Fruit fly (Drosophila melanogaster) whole organism, embryonic: Measurements from ENCODE around the gene CG7402.

ENCODE experiments used
- Asciz ChIP-seq: fragments of 200-800 bp; sonication (Bioruptor generic); optimal IDR thresholded peaks from 2 replicates; lab custom pipeline; 2017; ENCODE audit warnings: missing biosample characterization, mild to moderate bottlenecking, missing genetic modification characterization, missing genetic modification reagents
- CG10431 ChIP-seq: fragments of 200-800 bp; sonication (Bioruptor generic); optimal IDR thresholded peaks from 3 replicates; lab custom pipeline; 2018; ENCODE audit warnings: missing biosample characterization, mild to moderate bottlenecking, missing genetic modification characterization
- CG11695 ChIP-seq: fragments of 200-800 bp; sonication (Bioruptor generic); IDR thresholded peaks from 3 replicates; pipeline ENCODE4 v1.3.6; 2022; ENCODE audit warnings: missing biosample characterization, missing genetic modification characterization
- CG11723 ChIP-seq: fragments of 200-800 bp; sonication (Bioruptor generic); optimal IDR thresholded peaks from 2 replicates; lab custom pipeline; 2017; ENCODE audit warnings: missing biosample characterization, mild to moderate bottlenecking, missing genetic modification characterization
- CG12236 ChIP-seq: fragments of 200-800 bp; sonication (Bioruptor generic); optimal IDR thresholded peaks from 2 replicates; lab custom pipeline; 2016; ENCODE audit warnings: missing biosample characterization, missing genetic modification characterization
- CG17361 ChIP-seq: fragments of 200-800 bp; sonication (Bioruptor generic); IDR thresholded peaks from 3 replicates; pipeline ENCODE4 v1.3.6; 2022; ENCODE audit warnings: missing biosample characterization, missing genetic modification characterization
- CG18476 ChIP-seq: fragments of 200-800 bp; sonication (Bioruptor generic); optimal IDR thresholded peaks from 2 replicates; lab custom pipeline; 2016; ENCODE audit warnings: missing biosample characterization, mild to moderate bottlenecking, missing genetic modification characterization
- CG2202 ChIP-seq: fragments of 200-800 bp; sonication (Bioruptor generic); optimal IDR thresholded peaks from 2 replicates; lab custom pipeline; 2018; ENCODE audit warnings: missing biosample characterization, mild to moderate bottlenecking, missing genetic modification characterization
- CG32767 ChIP-seq: fragments of 200-800 bp; sonication (Bioruptor generic); IDR thresholded peaks from 2 replicates; pipeline ENCODE4 v1.3.6; 2022; ENCODE audit warnings: missing biosample characterization, missing genetic modification characterization
- CG4707 ChIP-seq: fragments of 200-800 bp; sonication (Bioruptor generic); optimal IDR thresholded peaks from 2 replicates; lab custom pipeline; 2018; ENCODE audit warnings: missing biosample characterization, mild to moderate bottlenecking, missing genetic modification characterization, moderate library complexity
- CG5180 ChIP-seq: fragments of 200-800 bp; sonication (Bioruptor generic); optimal IDR thresholded peaks from 3 replicates; lab custom pipeline; 2017; ENCODE audit warnings: missing biosample characterization, missing genetic modification characterization, mild to moderate bottlenecking, moderate library complexity, missing genetic modification reagents
- CG5953 ChIP-seq: fragments of 200-800 bp; sonication (Bioruptor generic); IDR thresholded peaks from 2 replicates; pipeline ENCODE4 v1.3.6; 2022; ENCODE audit warnings: missing biosample characterization, missing genetic modification characterization
- CG7786 ChIP-seq: fragments of 200-800 bp; sonication (Bioruptor generic); optimal IDR thresholded peaks from 2 replicates; lab custom pipeline; 2016; ENCODE audit warnings: missing biosample characterization, missing genetic modification characterization
- CG8765 ChIP-seq: fragments of 200-800 bp; sonication (Bioruptor generic); IDR thresholded peaks from 2 replicates; pipeline ENCODE4 v1.3.6; 2022; ENCODE audit warnings: missing biosample characterization, missing genetic modification characterization
- CG8924 ChIP-seq: fragments of 200-800 bp; optimal IDR thresholded peaks from 3 replicates; lab custom pipeline; 2019; ENCODE audit warnings: missing biosample characterization, mild to moderate bottlenecking, missing genetic modification characterization, moderate library complexity
- CG9932 ChIP-seq: fragments of 200-800 bp; sonication (Bioruptor generic); IDR thresholded peaks from 2 replicates; pipeline ENCODE4 v1.3.6; 2022; ENCODE audit warnings: missing biosample characterization, missing genetic modification characterization
- Dip2 ChIP-seq: fragments of 200-800 bp; sonication (Bioruptor generic); IDR thresholded peaks from 2 replicates; pipeline ENCODE4 v1.3.6; 2022; ENCODE audit warnings: missing biosample characterization, missing genetic modification characterization
- E2f2 ChIP-seq: fragments of 200-800 bp; sonication (Bioruptor generic); IDR thresholded peaks from 2 replicates; pipeline ENCODE4 v1.3.6; 2022; ENCODE audit warnings: missing biosample characterization, missing genetic modification characterization
- MTF-1 ChIP-seq: fragments of 200-800 bp; sonication (Bioruptor generic); optimal IDR thresholded peaks from 2 replicates; lab custom pipeline; 2018; ENCODE audit warnings: missing biosample characterization, mild to moderate bottlenecking, missing genetic modification characterization, borderline replicate concordance
- Myb ChIP-seq: fragments of 200-800 bp; sonication (Bioruptor generic); optimal IDR thresholded peaks from 2 replicates; lab custom pipeline; 2016; ENCODE audit warnings: missing biosample characterization, missing genetic modification characterization
- NC2α ChIP-seq: fragments of 200-800 bp; sonication (Bioruptor generic); optimal IDR thresholded peaks from 2 replicates; lab custom pipeline; 2016; ENCODE audit warnings: missing biosample characterization, missing genetic modification characterization
- Rx ChIP-seq: fragments of 200-800 bp; sonication (Bioruptor generic); IDR thresholded peaks from 2 replicates; pipeline ENCODE4 v1.3.6; 2022; ENCODE audit warnings: missing biosample characterization, missing genetic modification characterization
- Sin3A ChIP-seq: fragments of >200 bp; optimal IDR thresholded peaks from 2 replicates; lab custom pipeline; 2018
- Six4 ChIP-seq: fragments of 200-800 bp; sonication (Bioruptor generic); optimal IDR thresholded peaks from 2 replicates; lab custom pipeline; 2016; ENCODE audit warnings: missing biosample characterization, missing genetic modification characterization
- Sry-β ChIP-seq: fragments of 200-800 bp; sonication (Bioruptor generic); optimal IDR thresholded peaks from 2 replicates; lab custom pipeline; 2018; ENCODE audit warnings: missing biosample characterization, mild to moderate bottlenecking, missing genetic modification characterization, moderate library complexity
- Ssrp ChIP-seq: fragments of 200-800 bp; sonication (Bioruptor generic); optimal IDR thresholded peaks from 2 replicates; lab custom pipeline; 2018; ENCODE audit warnings: missing biosample characterization, mild to moderate bottlenecking, missing genetic modification characterization, moderate library complexity
- Xrp1 ChIP-seq: fragments of 200-800 bp; sonication (Bioruptor generic); IDR thresholded peaks from 2 replicates; pipeline ENCODE4 v1.3.6; 2022; ENCODE audit warnings: missing biosample characterization, missing genetic modification characterization
- al ChIP-seq: fragments of 200-800 bp; sonication (Bioruptor generic); IDR thresholded peaks from 2 replicates; pipeline ENCODE4 v1.3.6; 2022; ENCODE audit warnings: missing biosample characterization, missing genetic modification characterization
- chinmo ChIP-seq: fragments of 200-800 bp; sonication (Bioruptor generic); IDR thresholded peaks from 4 replicates; pipeline ENCODE4 v1.3.6; 2022; ENCODE audit warnings: missing biosample characterization, missing genetic modification characterization; ENCODE audit not compliant: partially characterized antibody
- croc ChIP-seq: fragments of 200-800 bp; sonication (Bioruptor generic); conservative IDR thresholded peaks from 3 replicates; pipeline ENCODE4 v1.3.6; 2022; ENCODE audit warnings: missing biosample characterization, missing genetic modification characterization
- crp ChIP-seq, 2 experiments: fragments of 200-800 bp; sonication (Bioruptor generic); optimal IDR thresholded peaks; 2 replicates in 1 of 2; 3 replicates in 1 of 2; lab custom pipeline; 2017; ENCODE audit warnings: missing biosample characterization in 2 of 2, missing genetic modification characterization in 2 of 2, mild to moderate bottlenecking in 1 of 2, moderate library complexity in 1 of 2
- en ChIP-seq: fragments of 200-800 bp; sonication (Bioruptor generic); optimal IDR thresholded peaks from 2 replicates; lab custom pipeline; 2016; ENCODE audit warnings: missing biosample characterization, missing genetic modification characterization
- exex ChIP-seq: fragments of 200-800 bp; sonication (Bioruptor generic); optimal IDR thresholded peaks from 4 replicates; lab custom pipeline; 2018; ENCODE audit warnings: missing biosample characterization, mild to moderate bottlenecking, missing genetic modification characterization, moderate library complexity
- eyg ChIP-seq: fragments of 200-800 bp; sonication (Bioruptor generic); optimal IDR thresholded peaks from 3 replicates; lab custom pipeline; 2016; ENCODE audit warnings: missing biosample characterization, missing genetic modification characterization
- gcm2 ChIP-seq: fragments of 200-800 bp; sonication (Bioruptor generic); optimal IDR thresholded peaks from 2 replicates; lab custom pipeline; 2016; ENCODE audit warnings: missing biosample characterization, missing genetic modification characterization
- gfzf ChIP-seq: fragments of 200-800 bp; sonication (Bioruptor generic); optimal IDR thresholded peaks from 2 replicates; lab custom pipeline; 2016; ENCODE audit warnings: missing biosample characterization, mild to moderate bottlenecking, missing genetic modification characterization, moderate library complexity
- hb ChIP-seq: fragments of 200-800 bp; sonication (Bioruptor generic); IDR thresholded peaks from 3 replicates; pipeline ENCODE4 v1.3.6; 2022; ENCODE audit warnings: missing biosample characterization, missing genetic modification characterization; ENCODE audit not compliant: partially characterized antibody
- hkb ChIP-seq, 2 experiments: fragments of 200-800 bp in 1 of 2; fragments of >200 bp in 1 of 2; sonication (Bioruptor generic) in 1 of 2; IDR thresholded peaks in 1 of 2; optimal IDR thresholded peaks in 1 of 2; 2 replicates each; pipeline versions ENCODE4 v1.3.6 to Lab custom; 2017 to 2022; ENCODE audit warnings: missing biosample characterization in 1 of 2, missing genetic modification characterization in 1 of 2
- jing ChIP-seq: fragments of 200-800 bp; sonication (Bioruptor generic); optimal IDR thresholded peaks from 2 replicates; lab custom pipeline; 2018; ENCODE audit warnings: missing biosample characterization, mild to moderate bottlenecking, missing genetic modification characterization
- lbe ChIP-seq: fragments of 200-800 bp; sonication (Bioruptor generic); optimal IDR thresholded peaks from 2 replicates; lab custom pipeline; 2016; ENCODE audit warnings: missing biosample characterization, mild to moderate bottlenecking, missing genetic modification characterization
- nerfin-1 ChIP-seq: fragments of 200-800 bp; sonication (Bioruptor generic); optimal IDR thresholded peaks from 3 replicates; lab custom pipeline; 2019; ENCODE audit warnings: missing biosample characterization, mild to moderate bottlenecking, missing genetic modification characterization, moderate library complexity
- nmo ChIP-seq: fragments of 200-800 bp; sonication (Bioruptor generic); optimal IDR thresholded peaks from 2 replicates; lab custom pipeline; 2018; ENCODE audit warnings: missing biosample characterization, mild to moderate bottlenecking, missing genetic modification characterization, moderate library complexity
- pita ChIP-seq: fragments of 200-800 bp; sonication (Bioruptor generic); optimal IDR thresholded peaks from 2 replicates; lab custom pipeline; 2017; ENCODE audit warnings: missing biosample characterization, mild to moderate bottlenecking, missing genetic modification characterization
- sqz ChIP-seq: fragments of 200-800 bp; sonication (Bioruptor generic); optimal IDR thresholded peaks from 3 replicates; lab custom pipeline; 2018; ENCODE audit warnings: missing biosample characterization, mild to moderate bottlenecking, missing genetic modification characterization
- tll ChIP-seq, 2 experiments: fragments of 200-800 bp in 1 of 2; fragments of >200 bp in 1 of 2; sonication (Bioruptor generic) in 1 of 2; optimal IDR thresholded peaks; 2 replicates each; lab custom pipeline; 2017 to 2019; ENCODE audit warnings: missing biosample characterization in 2 of 2, missing genetic modification characterization in 2 of 2, mild to moderate bottlenecking in 1 of 2, moderate library complexity in 1 of 2
- trem ChIP-seq: fragments of 200-800 bp; optimal IDR thresholded peaks from 3 replicates; lab custom pipeline; 2019; ENCODE audit warnings: missing biosample characterization, mild to moderate bottlenecking, missing genetic modification characterization, moderate library complexity
- vvl ChIP-seq: fragments of 200-800 bp; sonication (Bioruptor generic); IDR thresholded peaks from 2 replicates; pipeline ENCODE4 v1.3.6; 2022; ENCODE audit warnings: missing biosample characterization, missing genetic modification characterization

Gene CG7402

dm6 chr3L:17856655-17857479 is 30.6 kb upstream of the CG7402 start, which contains the start of gene CG5535 (continued):
- TF ChIP-seq Rx (GFP tag; lab: Robert Waterston, UW) (peak; percentile 65), hb (no peak), CG12236 (GFP tag; lab: Kevin White, UChicago) (no peak), CG5180 (GFP tag; lab: Kevin White, UChicago) (peak; percentile 65), Asciz (GFP tag; lab: Kevin White, UChicago) (peak; percentile 69), CG17361 (peak; percentile 99), CG4707 (GFP tag; lab: Kevin White, UChicago) (peak; percentile 26), CG11695 (GFP tag; lab: Robert Waterston, UW) (peak; percentile 44; the same call in 1 of the 3 replicates), gcm2 (GFP tag; lab: Kevin White, UChicago) (no peak), sqz (no peak), nerfin-1 (tag; lab: Kevin White, UChicago) (peak; percentile 83), CG8924 (tag; lab: Kevin White, UChicago) (peak; percentile 90), CG7786 (peak; percentile 42), en (GFP tag; lab: Kevin White, UChicago) (peak; percentile 24), hkb (optimal IDR thresholded peaks at IDR 0.05; lab: Kevin White, UChicago) (no peak), hkb (GFP tag; IDR thresholded peaks at IDR 0.05; lab: Robert Waterston, UW) (peak; percentile 47; the same call in 1 of the 2 replicates), CG8765 (0 out of 2 replicates have a peak, but pooled peaks have one; percentile 17), crp (GFP tag; optimal IDR thresholded peaks at IDR 0.05; lab: Kevin White, UChicago) (peak in 1 of 2 experiments; percentile 21), al (GFP tag; lab: Robert Waterston, UW) (peak; percentile 40; the same call in 1 of the 2 replicates), lbe (GFP tag; lab: Kevin White, UChicago) (no peak), tll (GFP tag; optimal IDR thresholded peaks at IDR 0.05; lab: Kevin White, UChicago) (peak in 1 of 2 experiments; percentile 6), Sin3A (lab: Kevin White, UChicago) (no peak), Six4 (GFP tag; lab: Kevin White, UChicago) (peak; percentile 76), Xrp1 (GFP tag; lab: Robert Waterston, UW) (peak; percentile 63), croc (peak; percentile 67; the same call in 1 of the 3 replicates), gfzf (GFP tag; lab: Kevin White, UChicago) (no peak), CG10431 (GFP tag; lab: Kevin White, UChicago) (peak; percentile 59), nmo (GFP tag; lab: Kevin White, UChicago) (peak; percentile 92), exex (tag; lab: Kevin White, UChicago) (peak; percentile 24), chinmo (GFP tag; lab: Robert Waterston, UW) (peak; percentile 63; the same call in 1 of the 4 replicates), vvl (peak; percentile 80), E2f2 (peak; percentile 37; the same call in 1 of the 2 replicates), CG2202 (peak; percentile 63), CG18476 (peak; percentile 42), Ssrp (tag; lab: Kevin White, UChicago) (peak; percentile 87), CG5953 (GFP tag; lab: Robert Waterston, UW) (peak; percentile 74), CG9932 (peak; percentile 64), eyg (GFP tag; lab: Kevin White, UChicago) (no peak), jing (no peak), pita (no peak), CG32767 (GFP tag; lab: Robert Waterston, UW) (0 out of 2 replicates have a peak, but pooled peaks have one; percentile 15), Myb (GFP tag; lab: Kevin White, UChicago) (peak; percentile 24), Sry-β (peak; percentile 27), Dip2 (GFP tag; lab: Robert Waterston, UW) (no peak), CG11723 (GFP tag; lab: Kevin White, UChicago) (peak; percentile 78), trem (tag; lab: Kevin White, UChicago) (peak; percentile 9), MTF-1 (GFP tag; lab: Kevin White, UChicago) (peak; percentile 59), NC2α (GFP tag; lab: Kevin White, UChicago) (no peak)
